4 fruit fly cellular contexts compared by ENCODE assay signal in the genomic region with DNA sequence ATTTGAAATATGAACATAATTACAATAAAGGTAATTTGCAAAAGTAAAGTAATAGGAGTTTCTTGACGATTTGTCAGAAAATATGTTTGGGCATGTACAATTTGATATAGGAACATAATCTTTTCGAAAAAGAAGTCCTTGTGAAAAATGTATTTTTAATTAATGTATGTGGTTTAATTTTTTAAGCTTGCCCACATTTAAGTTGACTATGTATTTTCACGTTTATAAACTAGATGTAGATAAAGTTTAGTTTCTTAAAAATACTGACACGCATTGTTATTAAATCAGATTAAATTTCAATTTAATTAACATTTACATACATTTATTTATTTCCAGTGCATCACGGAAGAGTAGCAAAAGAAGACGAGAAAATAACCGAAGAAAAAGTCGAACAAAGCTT.
TF ChIP-seq lines count a peak whose summit lies in the region.

No protein-coding gene starts in this region.

- TF ChIP-seq CTCF in whole organism, embryonic (GFP tag; optimal IDR thresholded peaks at IDR 0.05; lab: Kevin White, UChicago), result no peak

TF ChIP-seq in whole organism, embryonic, 481 proteins besides CTCF, POLR2A, EP300 and RAD21 (continues in another document):
- TF ChIP-seq Hr78 (GFP tag; optimal IDR thresholded peaks at IDR 0.05; lab: Kevin White, UChicago) (no peak), MTF-1 (GFP tag; optimal IDR thresholded peaks at IDR 0.05; lab: Kevin White, UChicago; ENCODE audit: borderline replicate concordance) (no peak), CG32772 (GFP tag; IDR thresholded peaks at IDR 0.05; lab: Robert Waterston, UW) (no peak), CG3995 (GFP tag; optimal IDR thresholded peaks at IDR 0.05; lab: Kevin White, UChicago) (no peak), grau (tag; optimal IDR thresholded peaks at IDR 0.05; lab: Kevin White, UChicago) (peak; percentile 18), trem (tag; optimal IDR thresholded peaks at IDR 0.05; lab: Kevin White, UChicago) (no peak), bsh (GFP tag; optimal IDR thresholded peaks at IDR 0.05; lab: Kevin White, UChicago) (peak in 1 of 2 experiments; percentile 3), fru (optimal IDR thresholded peaks at IDR 0.05; lab: Kevin White, UChicago) (no peak), GATAe (GFP tag; conservative IDR thresholded peaks at IDR 0.05; lab: Robert Waterston, UW) (no peak), dysf (GFP tag; IDR thresholded peaks at IDR 0.05; lab: Robert Waterston, UW) (no peak), Hey (tag; optimal IDR thresholded peaks at IDR 0.05; lab: Kevin White, UChicago) (no peak), grn (GFP tag; optimal IDR thresholded peaks at IDR 0.05; lab: Kevin White, UChicago) (no peak), gem (tag; optimal IDR thresholded peaks at IDR 0.05; lab: Kevin White, UChicago) (peak; percentile 36), C15 (GFP tag; IDR thresholded peaks at IDR 0.05; lab: Robert Waterston, UW) (no peak), CG18764 (GFP tag; optimal IDR thresholded peaks at IDR 0.05; lab: Kevin White, UChicago) (no peak), CG18262 (tag; optimal IDR thresholded peaks at IDR 0.05; lab: Kevin White, UChicago) (no peak), al (GFP tag; IDR thresholded peaks at IDR 0.05; lab: Robert Waterston, UW) (no peak), CG15011 (GFP tag; optimal IDR thresholded peaks at IDR 0.05; lab: Kevin White, UChicago) (no peak), prd (optimal IDR thresholded peaks at IDR 0.05; lab: Kevin White, UChicago) (no peak), prd (GFP tag; IDR thresholded peaks at IDR 0.05; lab: Robert Waterston, UW) (no peak), CoRest (tag; optimal IDR thresholded peaks at IDR 0.05; lab: Kevin White, UChicago) (peak; percentile 2), tna (GFP tag; IDR thresholded peaks at IDR 0.05; lab: Robert Waterston, UW; ENCODE audit: partially characterized antibody) (no peak)

TF ChIP-seq in whole organism, prepupa, 60 proteins besides CTCF, POLR2A, EP300 and RAD21 (continues in another document):
- peak; percentile 71 for TF ChIP-seq Smox (GFP tag; optimal IDR thresholded peaks at IDR 0.05; lab: Kevin White, UChicago)
- TF ChIP-seq Ets21C (GFP tag; optimal IDR thresholded peaks at IDR 0.05; lab: Kevin White, UChicago), result peak; percentile 31
- TF ChIP-seq CG8632 (GFP tag; optimal IDR thresholded peaks at IDR 0.05; lab: Kevin White, UChicago), result peak; percentile 59
- TF ChIP-seq Hr4 (GFP tag; optimal IDR thresholded peaks at IDR 0.05; lab: Kevin White, UChicago), result peak; percentile 28
- peak in 1 of 2 experiments; percentile 68 for TF ChIP-seq ss (GFP tag; optimal IDR thresholded peaks at IDR 0.05; lab: Kevin White, UChicago)
- TF ChIP-seq vri (GFP tag; optimal IDR thresholded peaks at IDR 0.05; lab: Kevin White, UChicago), result peak; percentile 36
- peak; percentile 69 for TF ChIP-seq fd59A (GFP tag; optimal IDR thresholded peaks at IDR 0.05; lab: Kevin White, UChicago)
- TF ChIP-seq Lpt (GFP tag; optimal IDR thresholded peaks at IDR 0.05; lab: Kevin White, UChicago), result no peak
- peak; percentile 32 for TF ChIP-seq CG8319 (GFP tag; optimal IDR thresholded peaks at IDR 0.05; lab: Kevin White, UChicago)
- peak; percentile 46 for TF ChIP-seq CG9139 (GFP tag; optimal IDR thresholded peaks at IDR 0.05; lab: Kevin White, UChicago)
- TF ChIP-seq CG11294 (GFP tag; IDR thresholded peaks at IDR 0.05; lab: Robert Waterston, UW), result no peak
- TF ChIP-seq CG6808 (GFP tag; optimal IDR thresholded peaks at IDR 0.05; lab: Kevin White, UChicago), result peak; percentile 66
- no peak for TF ChIP-seq CG6276 (GFP tag; optimal IDR thresholded peaks at IDR 0.05; lab: Kevin White, UChicago)
- no peak for TF ChIP-seq CG8119 (GFP tag; IDR thresholded peaks at IDR 0.05; lab: Robert Waterston, UW)
- peak; percentile 78 for TF ChIP-seq Met (GFP tag; optimal IDR thresholded peaks at IDR 0.05; lab: Kevin White, UChicago)
- TF ChIP-seq lz (GFP tag; optimal IDR thresholded peaks at IDR 0.05; lab: Kevin White, UChicago), result peak; percentile 63
- peak; percentile 77 for TF ChIP-seq topi (GFP tag; optimal IDR thresholded peaks at IDR 0.05; lab: Kevin White, UChicago)
- no peak for TF ChIP-seq CG16779 (tag; optimal IDR thresholded peaks at IDR 0.05; lab: Kevin White, UChicago)
- no peak for TF ChIP-seq CG15336 (GFP tag; IDR thresholded peaks at IDR 0.05; lab: Robert Waterston, UW)
- peak; percentile 68 for TF ChIP-seq Eip75B (GFP tag; optimal IDR thresholded peaks at IDR 0.05; lab: Kevin White, UChicago)
- TF ChIP-seq net (GFP tag; optimal IDR thresholded peaks at IDR 0.05; lab: Kevin White, UChicago), result peak; percentile 51
- peak; percentile 58 for TF ChIP-seq CG6792 (GFP tag; optimal IDR thresholded peaks at IDR 0.05; lab: Kevin White, UChicago)
- TF ChIP-seq dac (GFP tag; optimal IDR thresholded peaks at IDR 0.05; lab: Kevin White, UChicago), result no peak

TF ChIP-seq in whole organism, pupa, 21 proteins besides CTCF, POLR2A, EP300 and RAD21:
- TF ChIP-seq CG34367 (tag; optimal IDR thresholded peaks at IDR 0.05; lab: Kevin White, UChicago), result peak; percentile 74
- no peak for TF ChIP-seq gl (tag; optimal IDR thresholded peaks at IDR 0.05; lab: Kevin White, UChicago)
- peak; percentile 89 for TF ChIP-seq CG8159 (tag; optimal IDR thresholded peaks at IDR 0.05; lab: Kevin White, UChicago)
- no peak for TF ChIP-seq rn (GFP tag; IDR thresholded peaks at IDR 0.05; lab: Robert Waterston, UW)
- TF ChIP-seq CG15710 (tag; optimal IDR thresholded peaks at IDR 0.05; lab: Kevin White, UChicago), result peak; percentile 82
- no peak for TF ChIP-seq CG32121 (GFP tag; IDR thresholded peaks at IDR 0.05; lab: Robert Waterston, UW)
- no peak for TF ChIP-seq Ets98B (GFP tag; IDR thresholded peaks at IDR 0.05; lab: Robert Waterston, UW)
- no peak for TF ChIP-seq CG12605 (GFP tag; IDR thresholded peaks at IDR 0.05; lab: Robert Waterston, UW)
- TF ChIP-seq fd96Ca (GFP tag; IDR thresholded peaks at IDR 0.05; lab: Robert Waterston, UW), result no peak
- no peak for TF ChIP-seq CG13204 (GFP tag; optimal IDR thresholded peaks at IDR 0.05; lab: Kevin White, UChicago)
- peak; percentile 70 for TF ChIP-seq D1 (tag; optimal IDR thresholded peaks at IDR 0.05; lab: Kevin White, UChicago)
- no peak for TF ChIP-seq Snoo (tag; optimal IDR thresholded peaks at IDR 0.05; lab: Kevin White, UChicago)
- no peak for TF ChIP-seq EcR (GFP tag; optimal IDR thresholded peaks at IDR 0.05; lab: Kevin White, UChicago)
- no peak for TF ChIP-seq CG10348 (GFP tag; IDR thresholded peaks at IDR 0.05; lab: Robert Waterston, UW)
- TF ChIP-seq CG14655 (GFP tag; optimal IDR thresholded peaks at IDR 0.05; lab: Kevin White, UChicago), result peak; percentile 46
- no peak for TF ChIP-seq CG8301 (tag; optimal IDR thresholded peaks at IDR 0.05; lab: Kevin White, UChicago)
- peak; percentile 75 for TF ChIP-seq CG17806 (tag; optimal IDR thresholded peaks at IDR 0.05; lab: Kevin White, UChicago)
- peak; percentile 82 for TF ChIP-seq CG9948 (tag; optimal IDR thresholded peaks at IDR 0.05; lab: Kevin White, UChicago)
- TF ChIP-seq Pif1B (GFP tag; optimal IDR thresholded peaks at IDR 0.05; lab: Kevin White, UChicago), result peak; percentile 25
- no peak for TF ChIP-seq CG4496 (GFP tag; IDR thresholded peaks at IDR 0.05; lab: Robert Waterston, UW)
- TF ChIP-seq Pif1A (GFP tag; optimal IDR thresholded peaks at IDR 0.05; lab: Kevin White, UChicago), result peak; percentile 44
TF ChIP-seq in whole organism, pupa: peak in this region for 9.

TF ChIP-seq in whole organism, wandering third instar larva, 38 proteins besides CTCF, POLR2A, EP300 and RAD21:
- no peak for TF ChIP-seq sv (GFP tag; optimal IDR thresholded peaks at IDR 0.05; lab: Kevin White, UChicago)
- TF ChIP-seq Sp1 (GFP tag; optimal IDR thresholded peaks at IDR 0.05; lab: Kevin White, UChicago), result peak; percentile 82
- no peak for TF ChIP-seq lola (GFP tag; optimal IDR thresholded peaks at IDR 0.05; lab: Kevin White, UChicago)
- TF ChIP-seq tai (GFP tag; optimal IDR thresholded peaks at IDR 0.05; lab: Kevin White, UChicago), result peak; percentile 58
- TF ChIP-seq Jra (GFP tag; optimal IDR thresholded peaks at IDR 0.05; lab: Kevin White, UChicago), result peak; percentile 28
- TF ChIP-seq HLH106 (tag; optimal IDR thresholded peaks at IDR 0.05; lab: Kevin White, UChicago), result peak; percentile 64
- peak; percentile 18 for TF ChIP-seq Hnf4 (GFP tag; optimal IDR thresholded peaks at IDR 0.05; lab: Kevin White, UChicago)
- TF ChIP-seq Hr78 (GFP tag; optimal IDR thresholded peaks at IDR 0.05; lab: Kevin White, UChicago), result no peak
- TF ChIP-seq Hr83 (GFP tag; optimal IDR thresholded peaks at IDR 0.05; lab: Kevin White, UChicago; ENCODE audit: poor library complexity, severe bottlenecking), result no peak
- peak; percentile 4 for TF ChIP-seq woc (GFP tag; optimal IDR thresholded peaks at IDR 0.05; lab: Kevin White, UChicago)
- peak; percentile 67 for TF ChIP-seq brk (GFP tag; optimal IDR thresholded peaks at IDR 0.05; lab: Kevin White, UChicago)
- peak in 1 of 2 experiments; percentile 57 for TF ChIP-seq foxo (GFP tag; optimal IDR thresholded peaks at IDR 0.05; lab: Kevin White, UChicago)
- TF ChIP-seq ey (GFP tag; optimal IDR thresholded peaks at IDR 0.05; lab: Kevin White, UChicago), result peak; percentile 50
- peak; percentile 64 for TF ChIP-seq h (GFP tag; optimal IDR thresholded peaks at IDR 0.05; lab: Kevin White, UChicago)
- TF ChIP-seq rgr (GFP tag; optimal IDR thresholded peaks at IDR 0.05; lab: Kevin White, UChicago), result peak; percentile 59
- TF ChIP-seq dmrt93B (GFP tag; optimal IDR thresholded peaks at IDR 0.05; lab: Kevin White, UChicago), result peak; percentile 29
- TF ChIP-seq fru (GFP tag; optimal IDR thresholded peaks at IDR 0.05; lab: Kevin White, UChicago), result peak; percentile 71
- TF ChIP-seq OdsH (GFP tag; optimal IDR thresholded peaks at IDR 0.05; lab: Kevin White, UChicago), result peak; percentile 29
- peak; percentile 61 for TF ChIP-seq br (GFP tag; optimal IDR thresholded peaks at IDR 0.05; lab: Kevin White, UChicago)
- peak; percentile 41 for TF ChIP-seq psq (GFP tag; optimal IDR thresholded peaks at IDR 0.05; lab: Kevin White, UChicago)
